Worm (Caenorhabditis elegans) whole organism, L1 larva: Measurements from ENCODE around the gene fbxc-55.
"Not testable (repeated sequence)": the region's sequence is repeated elsewhere in the genome, so short reads cannot be mapped to it uniquely, and the experiment has no call there.

Experiments used
- C04F5.9 ChIP-seq: sonication (generic microtip); optimal IDR thresholded peaks from 2 replicates; lab custom pipeline; 2016; ENCODE audit warnings: missing genetic modification characterization, missing compliant biosample characterization
- alr-1 ChIP-seq: fragments of 200-800 bp; sonication (Bioruptor generic); optimal IDR thresholded peaks from 2 replicates; lab custom pipeline; 2018; ENCODE audit warnings: borderline replicate concordance, mild to moderate bottlenecking, missing genetic modification characterization, missing compliant biosample characterization
- ama-1 ChIP-seq: fragments of 150-350 bp; optimal IDR thresholded peaks from 2 replicates; lab custom pipeline; 2014
- ceh-63 ChIP-seq: fragments of 200-800 bp; sonication (Bioruptor generic); optimal IDR thresholded peaks from 2 replicates; lab custom pipeline; 2018; ENCODE audit warnings: mild to moderate bottlenecking, missing genetic modification characterization, missing compliant biosample characterization
- ceh-88 ChIP-seq: fragments of 200-800 bp; sonication (Bioruptor generic); IDR thresholded peaks from 2 replicates; pipeline ENCODE4 v1.3.6; 2022; ENCODE audit warnings: missing genetic modification characterization, missing compliant biosample characterization
- ces-1 ChIP-seq: fragments of 150-350 bp; optimal IDR thresholded peaks from 2 replicates; lab custom pipeline; 2014; ENCODE audit warnings: missing biosample characterization, missing genetic modification reagents, missing genetic modification characterization
- dsc-1 ChIP-seq: sonication (generic microtip); optimal IDR thresholded peaks from 2 replicates; lab custom pipeline; 2016; ENCODE audit warnings: mild to moderate bottlenecking, missing genetic modification characterization, missing compliant biosample characterization
- fkh-8 ChIP-seq: sonication (generic microtip); optimal IDR thresholded peaks from 2 replicates; lab custom pipeline; 2016; ENCODE audit warnings: mild to moderate bottlenecking, missing genetic modification characterization, missing compliant biosample characterization
- fos-1 ChIP-seq: fragments of 150-350 bp; optimal IDR thresholded peaks from 2 replicates; lab custom pipeline; 2014; ENCODE audit warnings: missing biosample characterization, missing genetic modification characterization
- irx-1 ChIP-seq: sonication (generic microtip); optimal IDR thresholded peaks from 2 replicates; lab custom pipeline; 2016; ENCODE audit warnings: missing genetic modification characterization, missing compliant biosample characterization
- jun-1 ChIP-seq: fragments of 150-350 bp; optimal IDR thresholded peaks from 2 replicates; lab custom pipeline; 2014; ENCODE audit warnings: missing biosample characterization, missing genetic modification reagents, missing genetic modification characterization
- lin-13 ChIP-seq: fragments of 150-350 bp; optimal IDR thresholded peaks from 2 replicates; lab custom pipeline; 2014; ENCODE audit warnings: missing biosample characterization, missing genetic modification reagents, missing genetic modification characterization
- lsy-2 ChIP-seq, 2 experiments: fragments of 150-350 bp; optimal IDR thresholded peaks; 2 replicates each; lab custom pipeline; 2014; ENCODE audit warnings: missing biosample characterization in 2 of 2, missing genetic modification characterization in 2 of 2
- mef-2 ChIP-seq: fragments of 150-350 bp; optimal IDR thresholded peaks from 2 replicates; lab custom pipeline; 2014; ENCODE audit warnings: missing biosample characterization, missing genetic modification characterization
- nhr-12 ChIP-seq: sonication (generic microtip); optimal IDR thresholded peaks from 2 replicates; lab custom pipeline; 2017; ENCODE audit warnings: missing biosample characterization, missing genetic modification characterization
- nhr-20 ChIP-seq: sonication (generic microtip); optimal IDR thresholded peaks from 2 replicates; lab custom pipeline; 2016; ENCODE audit warnings: mild to moderate bottlenecking, missing genetic modification characterization, missing compliant biosample characterization
- nhr-77 ChIP-seq: fragments of 150-350 bp; optimal IDR thresholded peaks from 2 replicates; lab custom pipeline; 2014; ENCODE audit warnings: missing biosample characterization, missing genetic modification characterization
- nhr-84 ChIP-seq: sonication (generic microtip); optimal IDR thresholded peaks from 2 replicates; lab custom pipeline; 2017; ENCODE audit warnings: missing biosample characterization, missing genetic modification characterization
- pax-3 ChIP-seq: fragments of 200-800 bp; sonication (Bioruptor generic); optimal IDR thresholded peaks from 2 replicates; lab custom pipeline; 2018; ENCODE audit warnings: mild to moderate bottlenecking, missing genetic modification characterization, moderate library complexity, missing compliant biosample characterization
- rnt-1 ChIP-seq: sonication (generic microtip); optimal IDR thresholded peaks from 2 replicates; lab custom pipeline; 2016; ENCODE audit warnings: mild to moderate bottlenecking, missing genetic modification characterization, moderate library complexity, missing compliant biosample characterization
- snu-23 ChIP-seq: sonication (generic microtip); optimal IDR thresholded peaks from 2 replicates; lab custom pipeline; 2016; ENCODE audit warnings: missing genetic modification characterization, missing compliant biosample characterization
- sox-4 ChIP-seq: sonication (generic microtip); optimal IDR thresholded peaks from 2 replicates; lab custom pipeline; 2016; ENCODE audit warnings: missing genetic modification characterization, missing compliant biosample characterization
- sptf-1 ChIP-seq: fragments of 150-350 bp; optimal IDR thresholded peaks from 2 replicates; lab custom pipeline; 2014; ENCODE audit warnings: missing biosample characterization, missing genetic modification characterization
- unc-98 ChIP-seq: fragments of 200-800 bp; sonication (Bioruptor generic); IDR thresholded peaks from 2 replicates; pipeline ENCODE4 v1.3.6; 2022; ENCODE audit warnings: missing genetic modification characterization, missing compliant biosample characterization
- xbp-1 ChIP-seq: sonication (generic microtip); optimal IDR thresholded peaks from 2 replicates; lab custom pipeline; 2016; ENCODE audit warnings: missing genetic modification characterization, missing compliant biosample characterization
- zag-1 ChIP-seq: fragments of 150-350 bp; optimal IDR thresholded peaks from 2 replicates; lab custom pipeline; 2014; ENCODE audit warnings: missing biosample characterization, missing genetic modification characterization
- ztf-11 ChIP-seq, 2 experiments: sonication (generic microtip); optimal IDR thresholded peaks; 2 replicates each; lab custom pipeline; 2016 to 2017; ENCODE audit warnings: missing genetic modification characterization in 2 of 2, missing biosample characterization in 1 of 2, missing compliant biosample characterization in 1 of 2
- ztf-4 ChIP-seq: fragments of 150-350 bp; optimal IDR thresholded peaks from 2 replicates; lab custom pipeline; 2014; ENCODE audit warnings: missing biosample characterization, missing genetic modification characterization

Gene fbxc-55

ce11 chrII:3209251-3209650 lies 39.3 kb upstream of the fbxc-55 start, which contains the start of gene ZC239.6 (continued):
- no peak for TF ChIP-seq ces-1 (GFP tag; lab: Kevin White, UChicago)

ce11 chrII:3208679-3209078 lies 38.7 kb upstream of the fbxc-55 start, which contains the start of gene sdz-35:
TSS of gene sdz-35 (minus strand) at chrII:3208779.
- no peak for TF ChIP-seq sptf-1
- TF ChIP-seq xbp-1 (tag; lab: Kevin White, UChicago): no peak

DNA sequence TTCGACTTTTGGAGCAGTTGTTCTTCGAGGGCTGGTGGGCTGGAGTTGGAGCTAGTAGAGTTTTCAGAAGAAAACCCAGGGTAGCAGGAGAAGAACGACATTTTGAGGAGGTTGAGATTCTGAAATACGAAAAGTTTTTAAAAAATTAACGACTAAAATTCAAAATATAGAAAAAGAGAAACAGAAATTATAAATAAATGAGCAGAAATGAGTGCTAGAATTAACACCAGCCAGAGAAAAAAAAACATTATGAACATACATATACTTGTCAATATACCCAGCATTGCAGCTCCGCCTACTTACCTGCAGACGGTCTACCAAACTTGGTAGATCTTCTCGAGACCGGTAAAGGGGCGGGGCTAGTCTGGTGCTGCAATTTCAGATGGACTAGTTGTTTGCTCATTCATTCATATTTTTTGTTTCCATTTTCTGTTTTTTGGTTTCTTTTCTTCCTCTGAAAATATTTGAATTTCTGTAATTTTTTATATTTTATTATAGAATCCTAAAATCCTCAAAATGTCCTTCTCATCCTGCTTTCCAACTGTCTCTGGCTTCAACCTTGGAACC lies 36.5 kb upstream of the fbxc-55 start, which contains the start of the genes ZC239.20 and ZC239.21:
ZC239.20 (minus strand) TSS at position 101 of the 567 bp plus-strand sequence.
ZC239.21 (plus strand) TSS at position 517 of the 567 bp plus-strand sequence.
- TF ChIP-seq dsc-1 (tag; lab: Kevin White, UChicago) (no peak), rnt-1 (tag; lab: Kevin White, UChicago) (no peak), ztf-4 (tag; lab: Kevin White, UChicago) (no peak), ceh-88 (no peak), irx-1 (tag; lab: Kevin White, UChicago) (no peak), unc-98 (GFP tag; lab: Robert Waterston, UW) (no peak)
- TF ChIP-seq, all 84 proteins: peak for 0

- TF ChIP-seq ceh-63 (no peak), alr-1 (tag; lab: Kevin White, UChicago) (no peak), ama-1 (lab: Kevin White, UChicago) (no peak)
- TF ChIP-seq, all 84 proteins: peak for 0
Observed at ce11 chrII:3203415-3203814, 33.4 kb upstream of the fbxc-55 start, which contains the start of gene sri-50. TSS of gene sri-50 (plus strand) at chrII:3203715.

- TF ChIP-seq nhr-20 (tag; lab: Kevin White, UChicago) (no peak), lin-13 (GFP tag; lab: Kevin White, UChicago) (no peak), nhr-84 (tag; lab: Kevin White, UChicago) (no peak), mef-2 (no peak), fkh-8 (tag; lab: Kevin White, UChicago) (no peak), ztf-11 (tag; optimal IDR thresholded peaks at IDR 0.05; lab: Kevin White, UChicago) (no peak), dsc-1 (tag; lab: Kevin White, UChicago) (no peak), fos-1 (tag; lab: Kevin White, UChicago) (no peak), pax-3 (tag; lab: Kevin White, UChicago) (no peak), nhr-77 (tag; lab: Kevin White, UChicago) (no peak), snu-23 (GFP tag; lab: Kevin White, UChicago) (no peak), ces-1 (GFP tag; lab: Kevin White, UChicago) (no peak), ceh-63 (no peak), zag-1 (no peak), sox-4 (tag; lab: Kevin White, UChicago) (no peak)
- TF ChIP-seq, all 84 proteins: peak for 0
Observed at ce11 chrII:3202519-3202918, 32.5 kb upstream of the fbxc-55 start, which contains the start of gene sri-53. TSS of gene sri-53 (minus strand) at chrII:3202619.

ce11 chrII:3201242-3201641 lies 31.3 kb upstream of the fbxc-55 start, which contains the start of gene sri-48:
TSS of gene sri-48 (minus strand) at chrII:3201342.
- TF ChIP-seq C04F5.9 (tag; lab: Kevin White, UChicago); lsy-2 (tag; optimal IDR thresholded peaks at IDR 0.05; lab: Kevin White, UChicago); nhr-12: not testable (repeated sequence)

ce11 chrII:3198998-3199397 lies 29.0 kb upstream of the fbxc-55 start, which contains the start of gene sri-51:
TSS of gene sri-51 (minus strand) at chrII:3199098.
- TF ChIP-seq jun-1 (tag; lab: Kevin White, UChicago): no peak
